Worm (Caenorhabditis elegans) whole organism, young adult: ENCODE measurements around the gene T22F3.12.
"Not testable (repeated sequence)": the region's sequence is repeated elsewhere in the genome, so short reads cannot be mapped to it uniquely, and the experiment has no call there.

Experiments used
- B0035.1 ChIP-seq: sonication (generic microtip); optimal IDR thresholded peaks from 2 replicates; lab custom pipeline; 2016; ENCODE audit warnings: missing genetic modification characterization, mild to moderate bottlenecking, missing compliant biosample characterization, missing genotype, missing genetic modification reagents
- B0261.1 ChIP-seq: sonication (generic microtip); optimal IDR thresholded peaks from 2 replicates; lab custom pipeline; 2016; ENCODE audit warnings: mild to moderate bottlenecking, missing genetic modification characterization, moderate library complexity, missing compliant biosample characterization
- C17E4.6 ChIP-seq: fragments of 200-800 bp; sonication (Bioruptor generic); IDR thresholded peaks from 2 replicates; pipeline ENCODE4 v1.3.6; 2022; ENCODE audit warnings: missing genetic modification reagents, missing genetic modification characterization, missing compliant biosample characterization
- D2030.7 ChIP-seq: fragments of 200-800 bp; sonication (Bioruptor generic); IDR thresholded peaks from 2 replicates; pipeline ENCODE4 v1.3.6; 2022; ENCODE audit warnings: missing genetic modification reagents, missing genetic modification characterization, missing compliant biosample characterization
- F33H1.4 ChIP-seq: fragments of 200-800 bp; sonication (Bioruptor generic); IDR thresholded peaks from 2 replicates; pipeline ENCODE4 v1.3.6; 2022; ENCODE audit warnings: missing genetic modification reagents, missing genetic modification characterization, missing compliant biosample characterization
- F52B5.7 ChIP-seq: sonication (generic microtip); optimal IDR thresholded peaks from 2 replicates; lab custom pipeline; 2016; ENCODE audit warnings: mild to moderate bottlenecking, missing genetic modification characterization, missing compliant biosample characterization
- F57C9.4 ChIP-seq: sonication (generic microtip); optimal IDR thresholded peaks from 2 replicates; lab custom pipeline; 2017; ENCODE audit warnings: mild to moderate bottlenecking, missing genetic modification characterization, missing compliant biosample characterization
- Y56A3A.18 ChIP-seq: fragments of 200-800 bp; sonication (Bioruptor generic); IDR thresholded peaks from 2 replicates; pipeline ENCODE4 v1.3.6; 2022; ENCODE audit warnings: missing genetic modification reagents, missing genetic modification characterization, missing compliant biosample characterization
- Y95B8A.8 ChIP-seq: fragments of 200-800 bp; sonication (Bioruptor generic); IDR thresholded peaks from 2 replicates; pipeline ENCODE4 v1.3.6; 2022; ENCODE audit warnings: missing genetic modification reagents, missing genetic modification characterization, missing compliant biosample characterization
- ZK185.1 ChIP-seq: sonication (generic microtip); optimal IDR thresholded peaks from 2 replicates; lab custom pipeline; 2016; ENCODE audit warnings: mild to moderate bottlenecking, missing genetic modification characterization, missing compliant biosample characterization; ENCODE audit not compliant: poor library complexity, severe bottlenecking
- akir-1 ChIP-seq: fragments of 200-800 bp; sonication (Bioruptor generic); optimal IDR thresholded peaks from 2 replicates; lab custom pipeline; 2018; ENCODE audit warnings: mild to moderate bottlenecking, missing genetic modification characterization, moderate library complexity, missing compliant biosample characterization
- aptf-2 ChIP-seq: fragments of 200-800 bp; sonication (Bioruptor generic); conservative IDR thresholded peaks from 2 replicates; pipeline ENCODE4 v1.3.6; 2022; ENCODE audit warnings: missing genetic modification reagents, missing genetic modification characterization, missing compliant biosample characterization
- bed-2 ChIP-seq: fragments of 200-800 bp; sonication (Bioruptor generic); IDR thresholded peaks from 2 replicates; pipeline ENCODE4 v1.3.6; 2022; ENCODE audit warnings: missing genetic modification reagents, missing genetic modification characterization, missing compliant biosample characterization
- cebp-2 ChIP-seq: fragments of 200-800 bp; sonication (Bioruptor generic); IDR thresholded peaks from 2 replicates; pipeline ENCODE4 v1.3.6; 2022; ENCODE audit warnings: missing genetic modification characterization, missing compliant biosample characterization
- ceh-40 ChIP-seq: fragments of 200-800 bp; sonication (Bioruptor generic); IDR thresholded peaks from 2 replicates; pipeline ENCODE4 v1.3.6; 2022; ENCODE audit warnings: missing genetic modification characterization, missing compliant biosample characterization
- ceh-79 ChIP-seq: sonication (generic microtip); optimal IDR thresholded peaks from 2 replicates; lab custom pipeline; 2017; ENCODE audit warnings: mild to moderate bottlenecking, missing genetic modification characterization, missing compliant biosample characterization
- die-1 ChIP-seq: sonication (generic microtip); optimal IDR thresholded peaks from 2 replicates; lab custom pipeline; 2016; ENCODE audit warnings: missing genotype, mild to moderate bottlenecking, missing genetic modification characterization, missing compliant biosample characterization
- dpff-1 ChIP-seq: sonication (generic microtip); optimal IDR thresholded peaks from 2 replicates; lab custom pipeline; 2017; ENCODE audit warnings: mild to moderate bottlenecking, missing genetic modification characterization, missing compliant biosample characterization
- dpl-1 ChIP-seq: fragments of 150-350 bp; optimal IDR thresholded peaks from 2 replicates; lab custom pipeline; 2014; ENCODE audit warnings: missing biosample characterization, missing genetic modification reagents, missing genetic modification characterization
- egl-44 ChIP-seq: fragments of 200-800 bp; sonication (Bioruptor generic); IDR thresholded peaks from 2 replicates; pipeline ENCODE4 v1.3.6; 2022; ENCODE audit warnings: missing genetic modification reagents, missing genetic modification characterization, missing compliant biosample characterization
- hmg-1.2 ChIP-seq: fragments of 200-800 bp; sonication (Bioruptor generic); IDR thresholded peaks from 2 replicates; pipeline ENCODE4 v1.3.6; 2022; ENCODE audit warnings: missing genetic modification reagents, missing genetic modification characterization, missing compliant biosample characterization
- lag-1 ChIP-seq: fragments of 200-800 bp; sonication (Bioruptor generic); IDR thresholded peaks from 2 replicates; pipeline ENCODE4 v1.3.6; 2022; ENCODE audit warnings: missing genetic modification reagents, missing genetic modification characterization, missing compliant biosample characterization
- let-607 ChIP-seq, 2 experiments: fragments of 200-800 bp in 1 of 2; sonication (Bioruptor generic) in 1 of 2; sonication (generic microtip) in 1 of 2; optimal IDR thresholded peaks; 2 replicates each; lab custom pipeline; 2016 to 2018; ENCODE audit warnings: mild to moderate bottlenecking in 2 of 2, missing compliant biosample characterization in 2 of 2, missing genetic modification characterization in 2 of 2, moderate library complexity in 2 of 2, missing genotype in 1 of 2
- lin-26 ChIP-seq: fragments of 200-800 bp; sonication (Bioruptor generic); IDR thresholded peaks from 2 replicates; pipeline ENCODE4 v1.3.6; 2022; ENCODE audit warnings: missing genetic modification reagents, missing genetic modification characterization, missing compliant biosample characterization
- lin-40 ChIP-seq: sonication (generic microtip); optimal IDR thresholded peaks from 2 replicates; lab custom pipeline; 2016; ENCODE audit warnings: missing genetic modification characterization, mild to moderate bottlenecking, missing compliant biosample characterization, missing genotype, missing genetic modification reagents
- lin-54 ChIP-seq: fragments of 200-800 bp; sonication (Bioruptor generic); optimal IDR thresholded peaks from 2 replicates; lab custom pipeline; 2018; ENCODE audit warnings: mild to moderate bottlenecking, missing genetic modification characterization, missing compliant biosample characterization
- madf-3 ChIP-seq: fragments of 200-800 bp; sonication (Bioruptor generic); IDR thresholded peaks from 2 replicates; pipeline ENCODE4 v1.3.6; 2022; ENCODE audit warnings: missing genetic modification reagents, missing genetic modification characterization, missing compliant biosample characterization
- madf-6 ChIP-seq: fragments of 200-800 bp; sonication (Bioruptor generic); IDR thresholded peaks from 2 replicates; pipeline ENCODE4 v1.3.6; 2022; ENCODE audit warnings: missing genetic modification reagents, missing genetic modification characterization, missing compliant biosample characterization
- madf-8 ChIP-seq: fragments of 200-800 bp; sonication (Bioruptor generic); conservative IDR thresholded peaks from 2 replicates; pipeline ENCODE4 v1.3.6; 2022; ENCODE audit warnings: missing genetic modification reagents, missing genetic modification characterization, missing compliant biosample characterization
- mcd-1 ChIP-seq: fragments of 200-800 bp; sonication (Bioruptor generic); IDR thresholded peaks from 2 replicates; pipeline ENCODE4 v1.3.6; 2022; ENCODE audit warnings: missing genetic modification reagents, missing genetic modification characterization, missing compliant biosample characterization
- nhr-80 ChIP-seq: sonication (generic microtip); optimal IDR thresholded peaks from 2 replicates; lab custom pipeline; 2016; ENCODE audit warnings: missing genetic modification characterization, missing compliant biosample characterization
- nhr-90 ChIP-seq: sonication (generic microtip); optimal IDR thresholded peaks from 2 replicates; lab custom pipeline; 2016; ENCODE audit warnings: missing genotype, mild to moderate bottlenecking, missing genetic modification characterization, missing compliant biosample characterization
- rcor-1 ChIP-seq: fragments of 200-800 bp; sonication (Bioruptor generic); IDR thresholded peaks from 2 replicates; pipeline ENCODE4 v1.3.6; 2022; ENCODE audit warnings: missing genetic modification reagents, missing genetic modification characterization, missing compliant biosample characterization
- rpc-1 ChIP-seq, 2 experiments: fragments of 150-350 bp in 1 of 2; sonication (generic microtip) in 1 of 2; optimal IDR thresholded peaks; 2 replicates each; lab custom pipeline; 2014 to 2018; ENCODE audit warnings: missing biosample characterization in 1 of 2, missing genetic modification characterization in 1 of 2, missing genetic modification reagents in 1 of 2, missing genotype in 1 of 2
- snpc-3.4 ChIP-seq: sonication (generic microtip); optimal IDR thresholded peaks from 2 replicates; lab custom pipeline; 2017; ENCODE audit warnings: missing genetic modification characterization, mild to moderate bottlenecking, missing compliant biosample characterization, antibody characterized with exemption, moderate library complexity, missing genotype, missing genetic modification reagents
- tbp1 ChIP-seq: fragments of 200-800 bp; sonication (Bioruptor generic); optimal IDR thresholded peaks from 2 replicates; lab custom pipeline; 2018; ENCODE audit warnings: mild to moderate bottlenecking, missing genetic modification characterization, missing compliant biosample characterization
- tbx-9 ChIP-seq: sonication (generic microtip); optimal IDR thresholded peaks from 2 replicates; lab custom pipeline; 2016; ENCODE audit warnings: borderline replicate concordance, missing genetic modification characterization, inconsistent platforms, missing compliant biosample characterization
- unc-130 ChIP-seq: sonication (generic microtip); optimal IDR thresholded peaks from 2 replicates; lab custom pipeline; 2016; ENCODE audit warnings: missing genetic modification reagents, missing genetic modification characterization, missing compliant biosample characterization
- zfh-2 ChIP-seq: fragments of 200-800 bp; sonication (Bioruptor generic); conservative IDR thresholded peaks from 2 replicates; pipeline ENCODE4 v1.3.6; 2022; ENCODE audit warnings: missing genetic modification reagents, missing genetic modification characterization, missing compliant biosample characterization
- ztf-25 ChIP-seq: fragments of 200-800 bp; sonication (Bioruptor generic); IDR thresholded peaks from 2 replicates; pipeline ENCODE4 v1.3.6; 2022; ENCODE audit warnings: missing genetic modification reagents, missing genetic modification characterization, missing compliant biosample characterization
- ztf-26 ChIP-seq: sonication (generic microtip); optimal IDR thresholded peaks from 2 replicates; lab custom pipeline; 2017; ENCODE audit warnings: missing genetic modification characterization, missing compliant biosample characterization

The T22F3.12 gene

DNA sequence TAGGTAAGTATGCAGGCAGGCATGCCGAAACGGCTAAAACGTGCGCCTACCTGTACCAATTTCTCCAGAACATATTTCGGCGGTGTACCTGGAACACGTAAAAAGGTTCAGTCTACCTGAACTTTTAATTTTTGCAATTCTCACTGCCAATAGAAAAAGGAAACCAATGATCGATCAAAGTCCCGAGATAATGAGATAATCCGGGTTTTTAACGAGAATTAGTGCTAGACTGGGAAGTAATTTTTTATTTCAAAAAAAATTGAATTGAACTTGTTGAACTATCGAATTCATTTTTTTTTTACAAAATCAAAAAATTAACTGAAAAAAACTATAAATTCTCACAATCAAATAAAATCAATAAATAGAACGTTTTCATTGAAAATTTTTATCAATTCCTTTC is 8.6 kb upstream of the T22F3.12 start, which contains the start of gene T22F3.7:
TSS of gene T22F3.7 (minus strand) at position 101 of the 400 bp plus-strand sequence.
- no peak for TF ChIP-seq ceh-40 (GFP tag; lab: Robert Waterston, UW)
- no peak for TF ChIP-seq aptf-2 (GFP tag; lab: Robert Waterston, UW)
- no peak for TF ChIP-seq nhr-80
- no peak for TF ChIP-seq D2030.7 (GFP tag; lab: Robert Waterston, UW)

DNA sequence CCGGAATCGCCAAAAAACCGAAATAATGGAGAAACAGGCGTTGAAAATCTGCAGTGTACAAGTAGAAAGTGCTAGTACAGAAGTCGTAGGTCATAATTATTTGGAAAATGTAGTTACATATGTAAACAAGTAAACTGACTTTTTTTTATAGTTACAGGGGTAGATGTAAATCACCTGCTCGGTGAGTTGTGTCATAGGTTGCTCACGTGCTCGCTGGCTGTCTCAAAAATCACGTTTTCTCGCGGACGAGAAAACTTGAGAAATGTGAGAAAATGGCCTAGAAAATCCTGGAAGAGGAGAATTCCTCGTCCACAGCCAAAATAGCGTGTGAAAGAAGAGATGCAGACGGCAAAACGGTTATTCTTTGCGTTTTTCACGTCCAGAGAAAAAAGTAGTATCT is 5.1 kb upstream of the T22F3.12 start, which contains the start of gene srh-212:
TSS of gene srh-212 (minus strand) at position 101 of the 400 bp plus-strand sequence.
- TF ChIP-seq die-1 (tag; lab: Kevin White, UChicago); ceh-79 (tag; lab: Kevin White, UChicago); unc-130 (GFP tag; lab: Kevin White, UChicago): not testable (repeated sequence)

DNA sequence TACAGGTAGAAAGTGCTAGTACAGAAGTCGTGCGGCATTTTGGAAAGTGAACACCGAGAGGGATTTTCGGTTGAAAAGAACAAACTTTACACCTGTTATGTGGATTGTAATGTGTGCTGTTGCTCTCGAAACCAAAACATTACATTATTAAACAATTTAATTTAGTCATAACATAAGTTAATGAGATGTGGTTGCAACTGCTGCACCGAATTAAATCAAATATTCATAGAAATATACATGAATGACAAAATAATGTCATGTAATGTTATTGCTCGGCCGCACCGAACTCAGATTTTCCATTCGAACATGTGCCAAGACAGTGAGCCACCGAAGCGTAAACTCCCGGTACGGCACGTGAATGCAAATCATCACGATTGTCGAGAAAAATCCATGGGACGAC is 2.9 kb upstream of the T22F3.12 start, which contains the start of gene srh-213:
TSS of gene srh-213 (minus strand) at position 101 of the 400 bp plus-strand sequence.
- TF ChIP-seq die-1 (tag; lab: Kevin White, UChicago): no peak
- no peak for TF ChIP-seq Y95B8A.8 (GFP tag; lab: Robert Waterston, UW)

DNA sequence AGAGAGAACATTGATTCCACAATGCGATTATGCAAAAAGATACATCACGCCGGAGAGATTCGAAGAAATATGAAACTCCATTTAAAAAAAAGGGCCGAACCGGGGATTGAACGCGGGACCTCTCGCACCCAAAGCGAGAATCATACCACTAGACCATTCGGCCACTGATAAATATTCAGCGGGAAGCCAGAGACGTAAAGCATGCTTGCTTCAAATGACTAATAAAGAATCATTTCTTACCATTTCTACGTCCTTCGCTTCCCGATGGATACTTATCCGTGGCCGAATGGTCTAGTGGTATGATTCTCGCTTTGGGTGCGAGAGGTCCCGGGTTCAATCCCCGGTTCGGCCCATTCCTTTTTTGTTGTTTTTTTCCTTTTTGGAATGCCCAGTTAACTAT is 3.8 kb downstream of the T22F3.12 start:
- 0 out of 2 replicates have a peak, but pooled peaks have one; percentile 10 for TF ChIP-seq cebp-2 (GFP tag; lab: Robert Waterston, UW)
- no peak for TF ChIP-seq akir-1 (GFP tag; lab: Kevin White, UChicago)
- peak; percentile 87 for TF ChIP-seq lin-26 (GFP tag; lab: Robert Waterston, UW)
- peak; percentile 86 for TF ChIP-seq tbp1
- TF ChIP-seq madf-6: peak; percentile 37; the same call in 1 of the 2 replicates
- TF ChIP-seq C17E4.6 (GFP tag; lab: Robert Waterston, UW): 0 out of 2 replicates have a peak, but pooled peaks have one; percentile 38
- peak; percentile 5 for TF ChIP-seq ZK185.1
- peak; percentile 10 for TF ChIP-seq lin-54 (GFP tag; lab: Kevin White, UChicago)
- no peak for TF ChIP-seq B0035.1 (tag; lab: Kevin White, UChicago)
- peak; percentile 62 for TF ChIP-seq D2030.7 (GFP tag; lab: Robert Waterston, UW)
- TF ChIP-seq bed-2: no peak
- TF ChIP-seq tbx-9: no peak
- TF ChIP-seq lag-1: no peak
- TF ChIP-seq Y56A3A.18 (GFP tag; lab: Robert Waterston, UW): 0 out of 2 replicates have a peak, but pooled peaks have one; percentile 20
- 0 out of 2 replicates have a peak, but pooled peaks have one; percentile 15 for TF ChIP-seq F33H1.4 (GFP tag; lab: Robert Waterston, UW)
- TF ChIP-seq madf-8 (GFP tag; lab: Robert Waterston, UW): 0 out of 2 replicates have a peak, but pooled peaks have one; percentile 5
- TF ChIP-seq dpff-1 (tag; lab: Kevin White, UChicago): no peak
- TF ChIP-seq rpc-1 (optimal IDR thresholded peaks at IDR 0.05; lab: Kevin White, UChicago): peak; percentile 60
- peak; percentile 75 for TF ChIP-seq rpc-1 (tag; optimal IDR thresholded peaks at IDR 0.05; lab: Kevin White, UChicago)
- TF ChIP-seq nhr-90 (tag; lab: Kevin White, UChicago): peak; percentile 28
- TF ChIP-seq egl-44 (GFP tag; lab: Robert Waterston, UW): no peak
- 0 out of 2 replicates have a peak, but pooled peaks have one; percentile 62 for TF ChIP-seq ceh-40 (GFP tag; lab: Robert Waterston, UW)
- peak; percentile 55 for TF ChIP-seq snpc-3.4 (tag; lab: Kevin White, UChicago)
- no peak for TF ChIP-seq F52B5.7
- no peak for TF ChIP-seq dpl-1 (GFP tag; lab: Kevin White, UChicago)
- TF ChIP-seq F57C9.4 (tag; lab: Kevin White, UChicago): no peak
- TF ChIP-seq let-607 (tag; optimal IDR thresholded peaks at IDR 0.05; lab: Kevin White, UChicago): no peak
- no peak for TF ChIP-seq ztf-26
- no peak for TF ChIP-seq die-1 (tag; lab: Kevin White, UChicago)
- TF ChIP-seq rcor-1 (GFP tag; lab: Robert Waterston, UW): no peak
- TF ChIP-seq B0261.1: peak; percentile 65
- no peak for TF ChIP-seq mcd-1 (GFP tag; lab: Robert Waterston, UW)
- no peak for TF ChIP-seq madf-3 (GFP tag; lab: Robert Waterston, UW)
- no peak for TF ChIP-seq lin-40 (tag; lab: Kevin White, UChicago)
- peak; percentile 69; the same call in 1 of the 2 replicates for TF ChIP-seq ztf-25 (GFP tag; lab: Robert Waterston, UW)
- TF ChIP-seq zfh-2: no peak
- TF ChIP-seq Y95B8A.8 (GFP tag; lab: Robert Waterston, UW): no peak
- peak; percentile 35; the same call in 1 of the 2 replicates for TF ChIP-seq hmg-1.2 (GFP tag; lab: Robert Waterston, UW)
